Worm (Caenorhabditis elegans): ENCODE measurements around the gene clec-166.

ce11 chrIV:1251242-1251911 lies at the start of gene clec-166, which contains the start of gene F38A1.6:
- TF ChIP-seq C34F6.9 (tag; optimal IDR thresholded peaks at IDR 0.05) (no peak), nhr-10 (tag; optimal IDR thresholded peaks at IDR 0.05) (no peak), ztf-11 (tag; optimal IDR thresholded peaks at IDR 0.05) (no peak), ceh-82 (tag; optimal IDR thresholded peaks at IDR 0.05) (no peak), aly-2 (tag; optimal IDR thresholded peaks at IDR 0.05) (no peak), ama-1 (optimal IDR thresholded peaks at IDR 0.05) (no peak), sma-3 (GFP tag; optimal IDR thresholded peaks at IDR 0.05) (no peak), mbf-1 (tag; optimal IDR thresholded peaks at IDR 0.05) (no peak)
